1 fruit fly cellular context compared by ENCODE assay signal in the genomic region with DNA sequence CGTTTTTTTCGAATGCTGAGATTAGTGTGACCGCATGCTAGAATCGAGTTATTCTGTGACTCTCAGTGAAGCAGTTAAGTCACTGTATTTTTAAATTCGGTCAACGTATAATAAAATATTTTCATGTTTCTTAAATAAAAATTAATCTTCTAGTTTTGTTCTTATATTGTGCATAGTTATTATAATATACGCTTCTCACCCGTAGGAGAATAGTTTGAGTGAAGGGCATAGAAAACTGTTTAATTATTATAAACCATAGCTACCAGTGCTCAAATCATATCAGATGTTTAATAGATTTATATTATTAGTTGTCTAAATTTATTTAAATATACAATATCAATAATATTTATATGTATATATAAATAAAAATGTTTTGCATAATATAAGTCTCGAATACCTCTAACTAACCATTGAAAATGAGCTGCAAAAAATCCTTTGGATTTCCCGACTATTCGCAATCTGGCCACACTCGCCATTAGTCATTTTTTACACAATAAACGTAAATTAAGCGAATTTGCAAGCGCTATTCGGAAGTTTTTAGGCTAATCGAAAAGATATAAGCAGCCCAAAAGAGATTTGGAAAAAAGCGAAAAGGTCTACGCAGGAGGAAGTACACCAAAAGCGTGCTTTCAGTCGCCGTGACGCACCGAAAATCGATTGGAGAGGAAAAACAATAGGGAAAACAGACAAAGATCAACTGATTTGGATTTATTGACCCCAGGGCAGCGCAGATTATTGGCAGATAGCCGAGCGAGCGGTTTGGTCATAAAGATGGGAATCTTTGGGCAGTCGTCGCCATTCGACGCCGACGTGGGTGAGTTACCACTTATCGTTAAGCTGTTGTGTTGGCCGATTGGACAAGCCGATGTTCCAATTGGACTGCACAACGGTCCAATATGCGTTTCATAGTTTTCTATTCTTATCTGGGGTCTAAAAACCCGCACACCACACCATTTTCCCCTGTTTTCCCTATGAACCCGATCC.
TF ChIP-seq lines count a peak whose summit lies in the region.

A gene (minus strand): TSS at position 31 of the 984 bp plus-strand sequence.
A gene (plus strand): TSS at position 473 of the 984 bp plus-strand sequence.

TF ChIP-seq in whole organism, embryonic, 481 proteins besides CTCF, POLR2A, EP300 and RAD21 (continued from another document):
- TF ChIP-seq chinmo (GFP tag; IDR thresholded peaks at IDR 0.05; lab: Robert Waterston, UW; ENCODE audit: partially characterized antibody) = no peak
- TF ChIP-seq CG10366 (GFP tag; IDR thresholded peaks at IDR 0.05; lab: Robert Waterston, UW) = peak; percentile 24
- no peak for TF ChIP-seq CG12104 (GFP tag; optimal IDR thresholded peaks at IDR 0.05; lab: Kevin White, UChicago)
- TF ChIP-seq Hmr (GFP tag; optimal IDR thresholded peaks at IDR 0.05; lab: Kevin White, UChicago) = peak; percentile 55
- TF ChIP-seq tgo (GFP tag; IDR thresholded peaks at IDR 0.05; lab: Robert Waterston, UW) = peak; percentile 49; the same call in 2 of the 3 replicates
- TF ChIP-seq CG2678 (tag; optimal IDR thresholded peaks at IDR 0.05; lab: Kevin White, UChicago) = peak; percentile 72
- TF ChIP-seq Hsf (GFP tag; optimal IDR thresholded peaks at IDR 0.05; lab: Kevin White, UChicago) = no peak
- no peak for TF ChIP-seq abd-A (tag; optimal IDR thresholded peaks at IDR 0.05; lab: Kevin White, UChicago)
- TF ChIP-seq nmo (GFP tag; optimal IDR thresholded peaks at IDR 0.05; lab: Kevin White, UChicago) = peak; percentile 70
- TF ChIP-seq Poxn (GFP tag; IDR thresholded peaks at IDR 0.05; lab: Robert Waterston, UW) = no peak
- TF ChIP-seq Meics (GFP tag; optimal IDR thresholded peaks at IDR 0.05; lab: Kevin White, UChicago) = peak; percentile 39
- no peak for TF ChIP-seq CG18011 (GFP tag; optimal IDR thresholded peaks at IDR 0.05; lab: Kevin White, UChicago)
- peak; percentile 52 for TF ChIP-seq Abd-B (GFP tag; optimal IDR thresholded peaks at IDR 0.05; lab: Kevin White, UChicago)
- no peak for TF ChIP-seq CG12219 (GFP tag; optimal IDR thresholded peaks at IDR 0.05; lab: Kevin White, UChicago)
- no peak for TF ChIP-seq bab2 (GFP tag; optimal IDR thresholded peaks at IDR 0.05; lab: Kevin White, UChicago)
- TF ChIP-seq H15 (GFP tag; IDR thresholded peaks at IDR 0.05; lab: Robert Waterston, UW) = no peak
- TF ChIP-seq Jarid2 (GFP tag; optimal IDR thresholded peaks at IDR 0.05; lab: Kevin White, UChicago) = no peak
- peak; percentile 71 for TF ChIP-seq phol (tag; optimal IDR thresholded peaks at IDR 0.05; lab: Kevin White, UChicago)
- TF ChIP-seq Blimp-1 (GFP tag; optimal IDR thresholded peaks at IDR 0.05; lab: Kevin White, UChicago) = peak; percentile 57
